Fruit fly (Drosophila melanogaster): ENCODE data around the gene CG14693.

The CG14693 gene

DNA sequence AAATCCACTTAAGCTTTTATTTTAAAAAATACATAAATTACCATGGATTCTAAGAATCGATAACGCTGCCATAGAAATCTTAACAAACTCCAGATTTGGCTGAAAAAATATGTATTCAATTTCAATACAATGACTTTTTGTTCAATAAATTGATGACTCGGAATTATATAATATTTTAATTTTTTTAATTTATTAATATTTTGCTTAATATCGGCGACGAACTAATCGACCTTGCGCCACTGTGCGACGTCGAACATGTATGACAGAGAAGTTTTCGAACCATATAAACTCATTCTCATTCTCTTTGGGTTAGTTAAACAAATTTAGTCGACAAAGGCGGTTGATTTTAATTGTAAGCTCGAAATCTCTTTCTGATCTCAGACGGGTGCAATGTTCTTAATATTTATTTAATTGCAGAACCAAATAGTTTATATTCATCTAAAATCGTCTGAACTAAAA, 34.7 kb upstream of the CG14693 start, which contains the start of gene CG42394 (continued):
- TF ChIP-seq Spps (tag; optimal IDR thresholded peaks at IDR 0.05): peak; percentile 96
- peak; percentile 95 for TF ChIP-seq CG2875 (GFP tag; optimal IDR thresholded peaks at IDR 0.05)
- TF ChIP-seq CG3281 (GFP tag; optimal IDR thresholded peaks at IDR 0.05): peak; percentile 98
- TF ChIP-seq vfl (GFP tag; optimal IDR thresholded peaks at IDR 0.05): peak; percentile 71
- TF ChIP-seq CG12744 (GFP tag; optimal IDR thresholded peaks at IDR 0.05): peak; percentile 43
- peak; percentile 21; the same call in 1 of the 3 replicates for TF ChIP-seq jigr1 (GFP tag; IDR thresholded peaks at IDR 0.05)
- peak; percentile 56 for TF ChIP-seq stwl (tag; optimal IDR thresholded peaks at IDR 0.05)
- peak; percentile 93 to 95 for TF ChIP-seq bsh (GFP tag; optimal IDR thresholded peaks at IDR 0.05)
- peak; percentile 64 for TF ChIP-seq pum (GFP tag; optimal IDR thresholded peaks at IDR 0.05)
- TF ChIP-seq Hsf (GFP tag; optimal IDR thresholded peaks at IDR 0.05): peak; percentile 84
- TF ChIP-seq nerfin-1 (tag; optimal IDR thresholded peaks at IDR 0.05): peak; percentile 92
- TF ChIP-seq CG12659 (GFP tag; optimal IDR thresholded peaks at IDR 0.05): peak; percentile 96
- peak; percentile 84 for TF ChIP-seq CG14667 (GFP tag; IDR thresholded peaks at IDR 0.05)
- TF ChIP-seq Sox100B (GFP tag; optimal IDR thresholded peaks at IDR 0.05): peak; percentile 97
- TF ChIP-seq Usf (GFP tag; optimal IDR thresholded peaks at IDR 0.05): peak; percentile 89
- no peak for TF ChIP-seq CG7963 (GFP tag; IDR thresholded peaks at IDR 0.05; ENCODE audit: partially characterized antibody)
- TF ChIP-seq E2f1 (GFP tag; IDR thresholded peaks at IDR 0.05): peak; percentile 95
- 0 out of 2 replicates have a peak, but pooled peaks have one; percentile 18 for TF ChIP-seq unc-4 (GFP tag; IDR thresholded peaks at IDR 0.05; ENCODE audit: partially characterized antibody)
- peak; percentile 90 for TF ChIP-seq tap (tag; optimal IDR thresholded peaks at IDR 0.05)
- no peak for TF ChIP-seq CG4282 (GFP tag; optimal IDR thresholded peaks at IDR 0.05)
- peak; percentile 83 for TF ChIP-seq CG9215 (GFP tag; IDR thresholded peaks at IDR 0.05)
- peak; percentile 97 for TF ChIP-seq Asciz (GFP tag; optimal IDR thresholded peaks at IDR 0.05)
- peak; percentile 90 for TF ChIP-seq CG30431 (GFP tag; optimal IDR thresholded peaks at IDR 0.05)
- no peak for TF ChIP-seq CG3995 (GFP tag; optimal IDR thresholded peaks at IDR 0.05)
- TF ChIP-seq CG6791 (GFP tag; IDR thresholded peaks at IDR 0.05; ENCODE audit: partially characterized antibody): peak; percentile 48; the same call in 1 of the 3 replicates
- peak; percentile 94 for TF ChIP-seq Sox102F (GFP tag; optimal IDR thresholded peaks at IDR 0.05)
- peak; percentile 82 for TF ChIP-seq CG10565 (GFP tag; optimal IDR thresholded peaks at IDR 0.05)
- no peak for TF ChIP-seq BEAF-32 (GFP tag; optimal IDR thresholded peaks at IDR 0.05)
- peak; percentile 98 for TF ChIP-seq Fer1 (GFP tag; optimal IDR thresholded peaks at IDR 0.05)
- peak; percentile 83 for TF ChIP-seq Jarid2 (GFP tag; optimal IDR thresholded peaks at IDR 0.05)
- peak; percentile 97 for TF ChIP-seq CG32532 (GFP tag; IDR thresholded peaks at IDR 0.05)
- peak; percentile 92 for TF ChIP-seq CG18764 (GFP tag; optimal IDR thresholded peaks at IDR 0.05)
- TF ChIP-seq kni (GFP tag; optimal IDR thresholded peaks at IDR 0.05): no peak
- TF ChIP-seq scrt (GFP tag; optimal IDR thresholded peaks at IDR 0.05): peak; percentile 90
- TF ChIP-seq CG3726 (GFP tag; IDR thresholded peaks at IDR 0.05): peak; percentile 88; the same call in 1 of the 3 replicates
- TF ChIP-seq kay (GFP tag; optimal IDR thresholded peaks at IDR 0.05): peak; percentile 85
- TF ChIP-seq CG17186 (GFP tag; optimal IDR thresholded peaks at IDR 0.05): peak; percentile 31
- TF ChIP-seq CG8944 (GFP tag; optimal IDR thresholded peaks at IDR 0.05): peak; percentile 16
- no peak for TF ChIP-seq en (GFP tag; optimal IDR thresholded peaks at IDR 0.05)
- TF ChIP-seq CG4360 (GFP tag; IDR thresholded peaks at IDR 0.05): peak; percentile 72
- TF ChIP-seq tll (GFP tag; optimal IDR thresholded peaks at IDR 0.05): no peak
- TF ChIP-seq ase (GFP tag; IDR thresholded peaks at IDR 0.05): peak; percentile 91
- peak; percentile 89 for TF ChIP-seq lilli (GFP tag; optimal IDR thresholded peaks at IDR 0.05)
- peak; percentile 48 for TF ChIP-seq bigmax (GFP tag; optimal IDR thresholded peaks at IDR 0.05)
- TF ChIP-seq inv (GFP tag; IDR thresholded peaks at IDR 0.05; ENCODE audit: partially characterized antibody): peak; percentile 30; the same call in 1 of the 2 replicates
- TF ChIP-seq CG10654 (GFP tag; optimal IDR thresholded peaks at IDR 0.05): peak; percentile 89
- peak; percentile 51 for TF ChIP-seq CG8089 (GFP tag; optimal IDR thresholded peaks at IDR 0.05)
- peak; percentile 63 for TF ChIP-seq fd102C (GFP tag; optimal IDR thresholded peaks at IDR 0.05)
- peak; percentile 22; the same call in 1 of the 2 replicates for TF ChIP-seq amos (GFP tag; IDR thresholded peaks at IDR 0.05; ENCODE audit: partially characterized antibody)
